Fruit fly (Drosophila melanogaster): Measurements from ENCODE around the gene Jon25Biii.

The Jon25Biii gene

dm6 chr2L:4955094-4955823 is 4.7 kb upstream of the Jon25Biii start, which contains the start of the genes Jon25Bi and Marcal1 (continued):
- TF ChIP-seq CG10267 (tag; optimal IDR thresholded peaks at IDR 0.05) (no peak), Taf1 (GFP tag; IDR thresholded peaks at IDR 0.05) (no peak), crc (GFP tag; optimal IDR thresholded peaks at IDR 0.05) (no peak), nom (GFP tag; optimal IDR thresholded peaks at IDR 0.05) (no peak), H2.0 (GFP tag; IDR thresholded peaks at IDR 0.05) (no peak), fd3F (GFP tag; optimal IDR thresholded peaks at IDR 0.05) (no peak), scrt (GFP tag; optimal IDR thresholded peaks at IDR 0.05) (peak; percentile 75), dysf (GFP tag; IDR thresholded peaks at IDR 0.05) (no peak), CG2889 (GFP tag; IDR thresholded peaks at IDR 0.05) (no peak), CG2199 (GFP tag; IDR thresholded peaks at IDR 0.05) (no peak), CG30431 (GFP tag; optimal IDR thresholded peaks at IDR 0.05) (no peak), MBD-R2 (GFP tag; IDR thresholded peaks at IDR 0.05) (peak; percentile 80), pum (GFP tag; optimal IDR thresholded peaks at IDR 0.05) (no peak), Bdp1 (GFP tag; optimal IDR thresholded peaks at IDR 0.05) (no peak), amos (GFP tag; IDR thresholded peaks at IDR 0.05; ENCODE audit: partially characterized antibody) (peak; percentile 50; the same call in 1 of the 2 replicates), stwl (tag; optimal IDR thresholded peaks at IDR 0.05) (peak; percentile 55), Nf-YC (tag; optimal IDR thresholded peaks at IDR 0.05) (no peak), CG10274 (GFP tag; optimal IDR thresholded peaks at IDR 0.05) (no peak), CG16863 (GFP tag; optimal IDR thresholded peaks at IDR 0.05) (no peak), CG9797 (GFP tag; optimal IDR thresholded peaks at IDR 0.05) (peak; percentile 43), CkIIα-i1 (GFP tag; IDR thresholded peaks at IDR 0.05) (no peak), Dp (GFP tag; optimal IDR thresholded peaks at IDR 0.05) (peak; percentile 61), tna (GFP tag; IDR thresholded peaks at IDR 0.05; ENCODE audit: partially characterized antibody) (no peak), gem (tag; optimal IDR thresholded peaks at IDR 0.05) (no peak), shn (GFP tag; optimal IDR thresholded peaks at IDR 0.05) (no peak), chn (GFP tag; optimal IDR thresholded peaks at IDR 0.05) (no peak), gfzf (GFP tag; optimal IDR thresholded peaks at IDR 0.05) (peak; percentile 36), HLH4C (GFP tag; IDR thresholded peaks at IDR 0.05; ENCODE audit: partially characterized antibody) (no peak), CG7963 (GFP tag; IDR thresholded peaks at IDR 0.05; ENCODE audit: partially characterized antibody) (no peak), CG3065 (GFP tag; optimal IDR thresholded peaks at IDR 0.05) (no peak), lmd (GFP tag; IDR thresholded peaks at IDR 0.05) (no peak), E2f2 (GFP tag; IDR thresholded peaks at IDR 0.05) (peak; percentile 82), knrl (GFP tag; IDR thresholded peaks at IDR 0.05; ENCODE audit: partially characterized antibody) (no peak), grn (GFP tag; optimal IDR thresholded peaks at IDR 0.05) (peak; percentile 44), Fer2 (tag; optimal IDR thresholded peaks at IDR 0.05) (no peak), CTCF (GFP tag; optimal IDR thresholded peaks at IDR 0.05) (peak; percentile 34), MESR4 (GFP tag; optimal IDR thresholded peaks at IDR 0.05) (peak; percentile 0), pzg (GFP tag; optimal IDR thresholded peaks at IDR 0.05) (peak; percentile 21), Bgb (GFP tag; IDR thresholded peaks at IDR 0.05; ENCODE audit: partially characterized antibody) (peak; percentile 29; the same call in 1 of the 2 replicates), otp (GFP tag; IDR thresholded peaks at IDR 0.05) (no peak), CG10654 (GFP tag; optimal IDR thresholded peaks at IDR 0.05) (no peak), CG8944 (GFP tag; optimal IDR thresholded peaks at IDR 0.05) (no peak), HLHmδ (GFP tag; optimal IDR thresholded peaks at IDR 0.05) (no peak), CG16815 (GFP tag; optimal IDR thresholded peaks at IDR 0.05) (no peak), CG17829 (tag; optimal IDR thresholded peaks at IDR 0.05) (no peak), CG18619 (GFP tag; optimal IDR thresholded peaks at IDR 0.05) (no peak), Ravus (GFP tag; IDR thresholded peaks at IDR 0.05) (no peak), CG4854 (GFP tag; optimal IDR thresholded peaks at IDR 0.05) (no peak), da (GFP tag; optimal IDR thresholded peaks at IDR 0.05) (no peak)
